Fruit fly (Drosophila melanogaster) whole organism, embryonic: ENCODE results near the gene fru.

Experiments used
- Abd-B ChIP-seq: fragments of 200-800 bp; sonication (Bioruptor generic); optimal IDR thresholded peaks from 2 replicates; lab custom pipeline; 2018; ENCODE audit warnings: missing biosample characterization, mild to moderate bottlenecking, missing genetic modification characterization, moderate library complexity
- Asciz ChIP-seq: fragments of 200-800 bp; sonication (Bioruptor generic); optimal IDR thresholded peaks from 2 replicates; lab custom pipeline; 2017; ENCODE audit warnings: missing biosample characterization, mild to moderate bottlenecking, missing genetic modification characterization, missing genetic modification reagents
- Atf-2 ChIP-seq: fragments of 200-800 bp; sonication (Bioruptor generic); optimal IDR thresholded peaks from 2 replicates; lab custom pipeline; 2016; ENCODE audit warnings: missing biosample characterization, missing genetic modification characterization
- BEAF-32 ChIP-seq: fragments of 200-800 bp; sonication (Bioruptor generic); optimal IDR thresholded peaks from 3 replicates; lab custom pipeline; 2017; ENCODE audit warnings: missing biosample characterization, missing genetic modification characterization, mild to moderate bottlenecking, moderate library complexity, missing genetic modification reagents
- Bteb2 ChIP-seq: fragments of 200-800 bp; sonication (Bioruptor generic); optimal IDR thresholded peaks from 2 replicates; lab custom pipeline; 2016; ENCODE audit warnings: missing biosample characterization, missing genetic modification characterization
- C15 ChIP-seq: fragments of 200-800 bp; sonication (Bioruptor generic); IDR thresholded peaks from 3 replicates; pipeline ENCODE4 v1.3.6; 2022; ENCODE audit warnings: missing biosample characterization, missing genetic modification characterization
- CG10366 ChIP-seq: fragments of 200-800 bp; sonication (Bioruptor generic); IDR thresholded peaks from 2 replicates; pipeline ENCODE4 v1.3.6; 2022; ENCODE audit warnings: missing biosample characterization, missing genetic modification characterization
- CG11247 ChIP-seq: fragments of 200-800 bp; sonication (Bioruptor generic); IDR thresholded peaks from 2 replicates; pipeline ENCODE4 v1.3.6; 2022; ENCODE audit warnings: missing biosample characterization, missing genetic modification characterization
- CG14667 ChIP-seq: fragments of 200-800 bp; sonication (Bioruptor generic); IDR thresholded peaks from 2 replicates; pipeline ENCODE4 v1.3.6; 2022; ENCODE audit warnings: missing biosample characterization, missing genetic modification characterization
- CG14710 ChIP-seq: fragments of 200-800 bp; sonication (Bioruptor generic); optimal IDR thresholded peaks from 3 replicates; lab custom pipeline; 2019; ENCODE audit warnings: missing biosample characterization, mild to moderate bottlenecking, missing genetic modification characterization, moderate library complexity
- CG1529 ChIP-seq: fragments of 200-800 bp; sonication (Bioruptor generic); optimal IDR thresholded peaks from 3 replicates; lab custom pipeline; 2018; ENCODE audit warnings: missing biosample characterization, missing genetic modification characterization
- CG32772 ChIP-seq: fragments of 200-800 bp; sonication (Bioruptor generic); IDR thresholded peaks from 2 replicates; pipeline ENCODE4 v1.3.6; 2022; ENCODE audit warnings: missing biosample characterization, missing genetic modification characterization
- CG4730 ChIP-seq: fragments of 200-800 bp; sonication (Bioruptor generic); IDR thresholded peaks from 2 replicates; pipeline ENCODE4 v1.3.6; 2022; ENCODE audit warnings: missing biosample characterization, missing genetic modification characterization
- CG4854 ChIP-seq: fragments of 200-800 bp; sonication (Bioruptor generic); optimal IDR thresholded peaks from 2 replicates; lab custom pipeline; 2016; ENCODE audit warnings: missing biosample characterization, missing genetic modification characterization, inconsistent platforms
- CG5953 ChIP-seq: fragments of 200-800 bp; sonication (Bioruptor generic); IDR thresholded peaks from 2 replicates; pipeline ENCODE4 v1.3.6; 2022; ENCODE audit warnings: missing biosample characterization, missing genetic modification characterization
- CG6813 ChIP-seq: fragments of 200-800 bp; sonication (Bioruptor generic); optimal IDR thresholded peaks from 2 replicates; lab custom pipeline; 2017; ENCODE audit warnings: missing biosample characterization, missing genetic modification characterization, mild to moderate bottlenecking, moderate library complexity, missing genetic modification reagents
- CG8089 ChIP-seq: fragments of 200-800 bp; sonication (Bioruptor generic); optimal IDR thresholded peaks from 3 replicates; lab custom pipeline; 2016; ENCODE audit warnings: missing biosample characterization, missing genetic modification characterization
- Chrac-16 ChIP-seq: fragments of 200-800 bp; sonication (Bioruptor generic); optimal IDR thresholded peaks from 3 replicates; lab custom pipeline; 2016; ENCODE audit warnings: missing biosample characterization, missing genetic modification characterization
- CrebB ChIP-seq: fragments of 200-800 bp; sonication (Bioruptor generic); optimal IDR thresholded peaks from 3 replicates; lab custom pipeline; 2018; ENCODE audit warnings: missing biosample characterization, mild to moderate bottlenecking, missing genetic modification characterization
- Dref ChIP-seq: fragments of 200-800 bp; sonication (Bioruptor generic); IDR thresholded peaks from 2 replicates; pipeline ENCODE4 v1.3.6; 2022; ENCODE audit warnings: missing biosample characterization, missing genetic modification characterization
- E2f2 ChIP-seq: fragments of 200-800 bp; sonication (Bioruptor generic); IDR thresholded peaks from 2 replicates; pipeline ENCODE4 v1.3.6; 2022; ENCODE audit warnings: missing biosample characterization, missing genetic modification characterization
- Ets97D ChIP-seq: fragments of 200-800 bp; sonication (Bioruptor generic); optimal IDR thresholded peaks from 3 replicates; lab custom pipeline; 2016; ENCODE audit warnings: missing biosample characterization, missing genetic modification characterization
- HHEX ChIP-seq: fragments of 200-800 bp; sonication (Bioruptor generic); optimal IDR thresholded peaks from 3 replicates; lab custom pipeline; 2017; ENCODE audit warnings: missing biosample characterization, mild to moderate bottlenecking, missing genetic modification characterization, missing genetic modification reagents
- HLH4C ChIP-seq: fragments of 200-800 bp; sonication (Bioruptor generic); IDR thresholded peaks from 3 replicates; pipeline ENCODE4 v1.3.6; 2022; ENCODE audit warnings: missing biosample characterization, missing genetic modification characterization; ENCODE audit not compliant: partially characterized antibody
- Hmr ChIP-seq: fragments of 200-800 bp; sonication (Bioruptor generic); optimal IDR thresholded peaks from 3 replicates; lab custom pipeline; 2017; ENCODE audit warnings: mild to moderate bottlenecking, missing biosample characterization, missing genetic modification reagents, missing genetic modification characterization
- Jarid2 ChIP-seq: fragments of 200-800 bp; sonication (Bioruptor generic); optimal IDR thresholded peaks from 3 replicates; lab custom pipeline; 2017; ENCODE audit warnings: mild to moderate bottlenecking, missing biosample characterization, missing genetic modification reagents, missing genetic modification characterization
- Kr ChIP-seq: fragments of 200-800 bp; sonication (Bioruptor generic); optimal IDR thresholded peaks from 2 replicates; lab custom pipeline; 2017; ENCODE audit warnings: missing biosample characterization, mild to moderate bottlenecking, missing genetic modification characterization
- Nf-YC ChIP-seq: fragments of 200-800 bp; optimal IDR thresholded peaks from 3 replicates; lab custom pipeline; 2019; ENCODE audit warnings: missing biosample characterization, mild to moderate bottlenecking, missing genetic modification characterization, moderate library complexity
- Pdp1 ChIP-seq, 2 experiments: fragments of 200-800 bp; sonication (Bioruptor generic); optimal IDR thresholded peaks; 3 replicates each; lab custom pipeline; 2016; ENCODE audit warnings: missing biosample characterization in 2 of 2, missing genetic modification characterization in 2 of 2, mild to moderate bottlenecking in 1 of 2, moderate library complexity in 1 of 2
- Six4 ChIP-seq: fragments of 200-800 bp; sonication (Bioruptor generic); optimal IDR thresholded peaks from 2 replicates; lab custom pipeline; 2016; ENCODE audit warnings: missing biosample characterization, missing genetic modification characterization
- Taf1 ChIP-seq: fragments of 200-800 bp; sonication (Bioruptor generic); IDR thresholded peaks from 2 replicates; pipeline ENCODE4 v1.3.6; 2022; ENCODE audit warnings: missing biosample characterization, missing genetic modification characterization
- Xbp1 ChIP-seq: fragments of 200-800 bp; sonication (Bioruptor generic); optimal IDR thresholded peaks from 3 replicates; lab custom pipeline; 2016; ENCODE audit warnings: missing biosample characterization, mild to moderate bottlenecking, missing genetic modification characterization
- br ChIP-seq: fragments of >200 bp; optimal IDR thresholded peaks from 2 replicates; lab custom pipeline; 2017
- crc ChIP-seq: fragments of 200-800 bp; sonication (Bioruptor generic); optimal IDR thresholded peaks from 2 replicates; lab custom pipeline; 2016; ENCODE audit warnings: missing biosample characterization, missing genetic modification characterization
- emc ChIP-seq: fragments of 200-800 bp; sonication (Bioruptor generic); optimal IDR thresholded peaks from 2 replicates; lab custom pipeline; 2016; ENCODE audit warnings: missing biosample characterization, missing genetic modification characterization
- fu2 ChIP-seq: fragments of 200-800 bp; sonication (Bioruptor generic); optimal IDR thresholded peaks from 2 replicates; lab custom pipeline; 2016; ENCODE audit warnings: missing biosample characterization, missing genetic modification characterization
- hbn ChIP-seq: fragments of 200-800 bp; sonication (Bioruptor generic); IDR thresholded peaks from 2 replicates; pipeline ENCODE4 v1.3.6; 2022; ENCODE audit warnings: missing biosample characterization, missing genetic modification characterization; ENCODE audit not compliant: partially characterized antibody
- lov ChIP-seq, 2 experiments: fragments of 200-800 bp in 1 of 2; fragments of >200 bp in 1 of 2; sonication (Bioruptor generic) in 1 of 2; IDR thresholded peaks in 1 of 2; optimal IDR thresholded peaks in 1 of 2; 2 replicates in 1 of 2; 3 replicates in 1 of 2; pipeline versions ENCODE4 v1.3.6 to Lab custom; 2017 to 2022; ENCODE audit warnings: missing biosample characterization in 1 of 2, missing genetic modification characterization in 1 of 2
- luna ChIP-seq: fragments of 200-800 bp; sonication (Bioruptor generic); optimal IDR thresholded peaks from 2 replicates; lab custom pipeline; 2016; ENCODE audit warnings: missing biosample characterization, missing genetic modification characterization
- nmo ChIP-seq: fragments of 200-800 bp; sonication (Bioruptor generic); optimal IDR thresholded peaks from 2 replicates; lab custom pipeline; 2018; ENCODE audit warnings: missing biosample characterization, mild to moderate bottlenecking, missing genetic modification characterization, moderate library complexity
- pb ChIP-seq: fragments of 200-800 bp; sonication (Bioruptor generic); optimal IDR thresholded peaks from 3 replicates; lab custom pipeline; 2016; ENCODE audit warnings: missing biosample characterization, missing genetic modification characterization
- peb ChIP-seq: fragments of 200-800 bp; sonication (Bioruptor generic); IDR thresholded peaks from 2 replicates; pipeline ENCODE4 v1.3.6; 2022; ENCODE audit warnings: missing biosample characterization, missing genetic modification characterization
- pho ChIP-seq: fragments of 200-800 bp; sonication (Bioruptor generic); optimal IDR thresholded peaks from 2 replicates; lab custom pipeline; 2016; ENCODE audit warnings: missing biosample characterization, missing genetic modification characterization
- rib ChIP-seq: fragments of 200-800 bp; sonication (Bioruptor generic); IDR thresholded peaks from 2 replicates; pipeline ENCODE4 v1.3.6; 2022; ENCODE audit warnings: missing biosample characterization, missing genetic modification characterization
- slp2 ChIP-seq: fragments of 200-800 bp; sonication (Bioruptor generic); optimal IDR thresholded peaks from 2 replicates; lab custom pipeline; 2016; ENCODE audit warnings: missing biosample characterization, missing genetic modification characterization
- sr ChIP-seq: fragments of 200-800 bp; sonication (Bioruptor generic); IDR thresholded peaks from 3 replicates; pipeline ENCODE4 v1.3.6; 2022; ENCODE audit warnings: missing biosample characterization, missing genetic modification characterization
- tll ChIP-seq, 2 experiments: fragments of 200-800 bp in 1 of 2; fragments of >200 bp in 1 of 2; sonication (Bioruptor generic) in 1 of 2; optimal IDR thresholded peaks; 2 replicates each; lab custom pipeline; 2017 to 2019; ENCODE audit warnings: missing biosample characterization in 2 of 2, missing genetic modification characterization in 2 of 2, mild to moderate bottlenecking in 1 of 2, moderate library complexity in 1 of 2
- zen2 ChIP-seq: fragments of 200-800 bp; sonication (Bioruptor generic); IDR thresholded peaks from 3 replicates; pipeline ENCODE4 v1.3.6; 2022; ENCODE audit warnings: missing biosample characterization, missing genetic modification characterization; ENCODE audit not compliant: partially characterized antibody

fru gene

dm6 chr3R:18412279-18413214, 132.8 kb downstream of the fru start, which contains the start of gene CG31122 (continued):
- TF ChIP-seq CrebB (tag; lab: Kevin White, UChicago): no peak
- TF ChIP-seq Abd-B: peak; percentile 14
- peak; percentile 96 for TF ChIP-seq hbn (GFP tag; lab: Robert Waterston, UW)
- TF ChIP-seq Xbp1 (GFP tag; lab: Kevin White, UChicago): peak; percentile 48
- peak; percentile 32 for TF ChIP-seq CG4854 (GFP tag; lab: Kevin White, UChicago)
- peak; percentile 97 for TF ChIP-seq BEAF-32 (GFP tag; lab: Kevin White, UChicago)
- no peak for TF ChIP-seq CG4730 (GFP tag; lab: Robert Waterston, UW)
- no peak for TF ChIP-seq CG14667 (GFP tag; lab: Robert Waterston, UW)
- TF ChIP-seq Ets97D (GFP tag; lab: Kevin White, UChicago): peak; percentile 92
- TF ChIP-seq emc: no peak
- TF ChIP-seq Asciz (GFP tag; lab: Kevin White, UChicago): no peak
- TF ChIP-seq CG1529 (GFP tag; lab: Kevin White, UChicago): no peak
- TF ChIP-seq CG5953: no peak
- TF ChIP-seq C15 (GFP tag; lab: Robert Waterston, UW): no peak
- TF ChIP-seq Kr (GFP tag; lab: Kevin White, UChicago): no peak
- no peak for TF ChIP-seq CG11247 (GFP tag; lab: Robert Waterston, UW)
- TF ChIP-seq nmo (GFP tag; lab: Kevin White, UChicago): peak; percentile 73
- TF ChIP-seq Pdp1 (GFP tag; optimal IDR thresholded peaks at IDR 0.05; lab: Kevin White, UChicago): peak in 1 of 2 experiments; percentile 40
- TF ChIP-seq CG14710 (tag; lab: Kevin White, UChicago): peak; percentile 84
- no peak for TF ChIP-seq luna (GFP tag; lab: Kevin White, UChicago)
- TF ChIP-seq Nf-YC: no peak
- no peak for TF ChIP-seq lov (optimal IDR thresholded peaks at IDR 0.05; lab: Kevin White, UChicago)
- TF ChIP-seq lov (GFP tag; IDR thresholded peaks at IDR 0.05; lab: Robert Waterston, UW): no peak
- TF ChIP-seq HHEX (GFP tag; lab: Kevin White, UChicago): peak; percentile 5
- peak; percentile 94 for TF ChIP-seq rib (GFP tag; lab: Robert Waterston, UW)
- TF ChIP-seq CG6813 (GFP tag; lab: Kevin White, UChicago): peak; percentile 37
- TF ChIP-seq Jarid2 (GFP tag; lab: Kevin White, UChicago): no peak
- TF ChIP-seq pho (GFP tag; lab: Kevin White, UChicago): peak; percentile 62
- TF ChIP-seq HLH4C: peak; percentile 97
- no peak for TF ChIP-seq CG8089 (GFP tag; lab: Kevin White, UChicago)
- TF ChIP-seq Dref (GFP tag; lab: Robert Waterston, UW): peak; percentile 75
- TF ChIP-seq CG10366 (GFP tag; lab: Robert Waterston, UW): no peak
- TF ChIP-seq tll (GFP tag; optimal IDR thresholded peaks at IDR 0.05; lab: Kevin White, UChicago): no peak
- no peak for TF ChIP-seq br
- TF ChIP-seq slp2: no peak
- peak; percentile 34 for TF ChIP-seq Six4 (GFP tag; lab: Kevin White, UChicago)
- no peak for TF ChIP-seq sr (GFP tag; lab: Robert Waterston, UW)
- TF ChIP-seq fu2 (GFP tag; lab: Kevin White, UChicago): no peak
- no peak for TF ChIP-seq CG32772 (GFP tag; lab: Robert Waterston, UW)
- TF ChIP-seq Hmr: peak; percentile 3
- TF ChIP-seq crc (GFP tag; lab: Kevin White, UChicago): peak; percentile 14
- no peak for TF ChIP-seq Taf1 (GFP tag; lab: Robert Waterston, UW)
- peak; percentile 91 for TF ChIP-seq E2f2
- TF ChIP-seq pb (GFP tag; lab: Kevin White, UChicago): no peak
- TF ChIP-seq Chrac-16 (GFP tag; lab: Kevin White, UChicago): peak; percentile 59
- TF ChIP-seq peb: no peak
- peak; percentile 97 for TF ChIP-seq zen2 (GFP tag; lab: Robert Waterston, UW)
- TF ChIP-seq Atf-2: peak; percentile 4
- peak; percentile 50 for TF ChIP-seq Bteb2
